Fruit fly (Drosophila melanogaster) whole organism, embryonic: Measurements from ENCODE around the gene Gmap.

Experiments
- BEAF-32 ChIP-seq: fragments of 200-800 bp; sonication (Bioruptor generic); optimal IDR thresholded peaks from 3 replicates; lab custom pipeline; 2017; ENCODE audit warnings: missing biosample characterization, missing genetic modification characterization, mild to moderate bottlenecking, moderate library complexity, missing genetic modification reagents
- Blimp-1 ChIP-seq: fragments of 200-800 bp; sonication (Bioruptor generic); optimal IDR thresholded peaks from 3 replicates; lab custom pipeline; 2018; ENCODE audit warnings: missing biosample characterization, missing genetic modification characterization, mild to moderate bottlenecking, moderate library complexity, missing genetic modification reagents
- CG10979 ChIP-seq: fragments of 200-800 bp; sonication (Bioruptor generic); optimal IDR thresholded peaks from 2 replicates; lab custom pipeline; 2018; ENCODE audit warnings: missing biosample characterization, mild to moderate bottlenecking, missing genetic modification characterization, moderate library complexity
- CG11504 ChIP-seq: fragments of 200-800 bp; sonication (Bioruptor generic); optimal IDR thresholded peaks from 3 replicates; lab custom pipeline; 2019; ENCODE audit warnings: missing biosample characterization, mild to moderate bottlenecking, missing genetic modification characterization, moderate library complexity
- CG12071 ChIP-seq: fragments of 200-800 bp; sonication (Bioruptor generic); optimal IDR thresholded peaks from 3 replicates; lab custom pipeline; 2018; ENCODE audit warnings: missing biosample characterization, mild to moderate bottlenecking, missing genetic modification characterization
- CG12769 ChIP-seq: fragments of 200-800 bp; sonication (Bioruptor generic); optimal IDR thresholded peaks from 2 replicates; lab custom pipeline; 2019; ENCODE audit warnings: missing biosample characterization, mild to moderate bottlenecking, missing genetic modification characterization, moderate library complexity
- CG14860 ChIP-seq: fragments of 200-800 bp; sonication (Bioruptor generic); IDR thresholded peaks from 3 replicates; pipeline ENCODE4 v1.3.6; 2022; ENCODE audit warnings: missing biosample characterization, missing genetic modification characterization; ENCODE audit not compliant: partially characterized antibody
- CG18764 ChIP-seq: fragments of 200-800 bp; sonication (Bioruptor generic); optimal IDR thresholded peaks from 3 replicates; lab custom pipeline; 2016; ENCODE audit warnings: missing biosample characterization, missing genetic modification characterization
- CG2678 ChIP-seq: fragments of 200-800 bp; sonication (Bioruptor generic); optimal IDR thresholded peaks from 3 replicates; lab custom pipeline; 2019; ENCODE audit warnings: missing biosample characterization, mild to moderate bottlenecking, missing genetic modification characterization, moderate library complexity
- CG2712 ChIP-seq: fragments of 200-800 bp; optimal IDR thresholded peaks from 3 replicates; lab custom pipeline; 2019; ENCODE audit warnings: missing biosample characterization, mild to moderate bottlenecking, missing genetic modification characterization, moderate library complexity
- CG3847 ChIP-seq: fragments of 200-800 bp; sonication (Bioruptor generic); IDR thresholded peaks from 2 replicates; pipeline ENCODE4 v1.3.6; 2022; ENCODE audit warnings: missing biosample characterization, missing genetic modification characterization
- CG4360 ChIP-seq: fragments of 200-800 bp; sonication (Bioruptor generic); IDR thresholded peaks from 2 replicates; pipeline ENCODE4 v1.3.6; 2022; ENCODE audit warnings: missing biosample characterization, missing genetic modification characterization
- CG4730 ChIP-seq: fragments of 200-800 bp; sonication (Bioruptor generic); IDR thresholded peaks from 2 replicates; pipeline ENCODE4 v1.3.6; 2022; ENCODE audit warnings: missing biosample characterization, missing genetic modification characterization
- CG5953 ChIP-seq: fragments of 200-800 bp; sonication (Bioruptor generic); IDR thresholded peaks from 2 replicates; pipeline ENCODE4 v1.3.6; 2022; ENCODE audit warnings: missing biosample characterization, missing genetic modification characterization
- CG7839 ChIP-seq: fragments of 200-800 bp; sonication (Bioruptor generic); optimal IDR thresholded peaks from 3 replicates; lab custom pipeline; 2018; ENCODE audit warnings: missing biosample characterization, mild to moderate bottlenecking, missing genetic modification characterization, moderate library complexity
- CG9215 ChIP-seq: fragments of 200-800 bp; sonication (Bioruptor generic); IDR thresholded peaks from 2 replicates; pipeline ENCODE4 v1.3.6; 2022; ENCODE audit warnings: missing biosample characterization, missing genetic modification characterization
- Deaf1 ChIP-seq: fragments of 200-800 bp; optimal IDR thresholded peaks from 3 replicates; lab custom pipeline; 2019; ENCODE audit warnings: missing biosample characterization, mild to moderate bottlenecking, missing genetic modification characterization, moderate library complexity
- ERR ChIP-seq: fragments of 200-800 bp; sonication (Bioruptor generic); optimal IDR thresholded peaks from 2 replicates; lab custom pipeline; 2016; ENCODE audit warnings: missing biosample characterization, missing genetic modification characterization
- Eip74EF ChIP-seq, 2 experiments: fragments of 200-800 bp in 1 of 2; fragments of >200 bp in 1 of 2; sonication (Bioruptor generic) in 1 of 2; optimal IDR thresholded peaks; 2 replicates each; lab custom pipeline; 2017 to 2019; ENCODE audit warnings: missing biosample characterization in 2 of 2, missing genetic modification characterization in 2 of 2, mild to moderate bottlenecking in 1 of 2, moderate library complexity in 1 of 2
- Elba2 ChIP-seq: fragments of 200-800 bp; sonication (Bioruptor generic); optimal IDR thresholded peaks from 3 replicates; lab custom pipeline; 2016; ENCODE audit warnings: missing biosample characterization, missing genetic modification characterization
- HHEX ChIP-seq: fragments of 200-800 bp; sonication (Bioruptor generic); optimal IDR thresholded peaks from 3 replicates; lab custom pipeline; 2017; ENCODE audit warnings: missing biosample characterization, mild to moderate bottlenecking, missing genetic modification characterization, missing genetic modification reagents
- Lim3 ChIP-seq: fragments of 200-800 bp; sonication (Bioruptor generic); IDR thresholded peaks from 2 replicates; pipeline ENCODE4 v1.3.6; 2022; ENCODE audit warnings: missing biosample characterization, missing genetic modification characterization
- Nf-YC ChIP-seq: fragments of 200-800 bp; optimal IDR thresholded peaks from 3 replicates; lab custom pipeline; 2019; ENCODE audit warnings: missing biosample characterization, mild to moderate bottlenecking, missing genetic modification characterization, moderate library complexity
- Optix ChIP-seq: fragments of 200-800 bp; sonication (Bioruptor generic); IDR thresholded peaks from 3 replicates; pipeline ENCODE4 v1.3.6; 2022; ENCODE audit warnings: missing biosample characterization, missing genetic modification characterization
- Vsx1 ChIP-seq: fragments of 200-800 bp; sonication (Bioruptor generic); optimal IDR thresholded peaks from 2 replicates; lab custom pipeline; 2017; ENCODE audit warnings: missing biosample characterization, mild to moderate bottlenecking, missing genetic modification characterization, missing genetic modification reagents
- al ChIP-seq: fragments of 200-800 bp; sonication (Bioruptor generic); IDR thresholded peaks from 2 replicates; pipeline ENCODE4 v1.3.6; 2022; ENCODE audit warnings: missing biosample characterization, missing genetic modification characterization
- ase ChIP-seq: fragments of 200-800 bp; sonication (Bioruptor generic); IDR thresholded peaks from 3 replicates; pipeline ENCODE4 v1.3.6; 2022; ENCODE audit warnings: missing biosample characterization, missing genetic modification characterization
- bcd ChIP-seq: fragments of 200-800 bp; sonication (Bioruptor generic); optimal IDR thresholded peaks from 2 replicates; lab custom pipeline; 2017; ENCODE audit warnings: missing biosample characterization, mild to moderate bottlenecking, missing genetic modification characterization
- cg ChIP-seq: fragments of 200-800 bp; sonication (Bioruptor generic); optimal IDR thresholded peaks from 3 replicates; lab custom pipeline; 2019; ENCODE audit warnings: missing biosample characterization, mild to moderate bottlenecking, missing genetic modification characterization, moderate library complexity
- chn ChIP-seq: fragments of 200-800 bp; sonication (Bioruptor generic); optimal IDR thresholded peaks from 2 replicates; lab custom pipeline; 2016; ENCODE audit warnings: missing biosample characterization, missing genetic modification characterization
- crol ChIP-seq: fragments of 200-800 bp; sonication (Bioruptor generic); IDR thresholded peaks from 2 replicates; pipeline ENCODE4 v1.3.6; 2022; ENCODE audit warnings: missing biosample characterization, missing genetic modification characterization
- eve ChIP-seq, 2 experiments: fragments of >200 bp; optimal IDR thresholded peaks; 2 replicates each; lab custom pipeline; 2017; ENCODE audit warnings: missing biosample characterization in 2 of 2, missing genetic modification characterization in 2 of 2
- gce ChIP-seq: fragments of 200-800 bp; sonication (Bioruptor generic); IDR thresholded peaks from 3 replicates; pipeline ENCODE4 v1.3.6; 2022; ENCODE audit warnings: missing biosample characterization, missing genetic modification characterization
- gem ChIP-seq: fragments of 200-800 bp; sonication (Bioruptor generic); optimal IDR thresholded peaks from 2 replicates; lab custom pipeline; 2019; ENCODE audit warnings: missing biosample characterization, mild to moderate bottlenecking, missing genetic modification characterization, moderate library complexity
- grn ChIP-seq: fragments of 200-800 bp; sonication (Bioruptor generic); optimal IDR thresholded peaks from 3 replicates; lab custom pipeline; 2017; ENCODE audit warnings: missing biosample characterization, missing genetic modification characterization
- hbn ChIP-seq: fragments of 200-800 bp; sonication (Bioruptor generic); IDR thresholded peaks from 2 replicates; pipeline ENCODE4 v1.3.6; 2022; ENCODE audit warnings: missing biosample characterization, missing genetic modification characterization; ENCODE audit not compliant: partially characterized antibody
- klu ChIP-seq: fragments of 200-800 bp; sonication (Bioruptor generic); IDR thresholded peaks from 2 replicates; pipeline ENCODE4 v1.3.6; 2022; ENCODE audit warnings: missing biosample characterization, missing genetic modification characterization
- lab ChIP-seq: fragments of 200-800 bp; sonication (Bioruptor generic); optimal IDR thresholded peaks from 3 replicates; lab custom pipeline; 2017; ENCODE audit warnings: missing biosample characterization, missing genetic modification characterization, mild to moderate bottlenecking, moderate library complexity, missing genetic modification reagents
- lmd ChIP-seq: fragments of 200-800 bp; sonication (Bioruptor generic); IDR thresholded peaks from 2 replicates; pipeline ENCODE4 v1.3.6; 2022; ENCODE audit warnings: missing biosample characterization, missing genetic modification characterization
- lola ChIP-seq, 3 experiments: fragments of >200 bp in 2 of 3; fragments of 200-800 bp in 1 of 3; sonication (Bioruptor generic) in 1 of 3; optimal IDR thresholded peaks; 2 replicates each; lab custom pipeline; 2017 to 2019; ENCODE audit warnings: missing biosample characterization in 3 of 3, missing genetic modification characterization in 3 of 3, mild to moderate bottlenecking in 1 of 3, moderate library complexity in 1 of 3
- maf-S ChIP-seq: fragments of 200-800 bp; sonication (Bioruptor generic); optimal IDR thresholded peaks from 2 replicates; lab custom pipeline; 2016; ENCODE audit warnings: missing biosample characterization, missing genetic modification characterization
- nmo ChIP-seq: fragments of 200-800 bp; sonication (Bioruptor generic); optimal IDR thresholded peaks from 2 replicates; lab custom pipeline; 2018; ENCODE audit warnings: missing biosample characterization, mild to moderate bottlenecking, missing genetic modification characterization, moderate library complexity
- nom ChIP-seq: fragments of 200-800 bp; sonication (Bioruptor generic); optimal IDR thresholded peaks from 2 replicates; lab custom pipeline; 2017; ENCODE audit warnings: missing biosample characterization, missing genetic modification characterization, mild to moderate bottlenecking, moderate library complexity, missing genetic modification reagents
- oc ChIP-seq: fragments of 200-800 bp; sonication (Bioruptor generic); optimal IDR thresholded peaks from 2 replicates; lab custom pipeline; 2018; ENCODE audit warnings: missing biosample characterization, mild to moderate bottlenecking, missing genetic modification characterization, moderate library complexity
- phol ChIP-seq: fragments of 200-800 bp; sonication (Bioruptor generic); optimal IDR thresholded peaks from 3 replicates; lab custom pipeline; 2018; ENCODE audit warnings: missing biosample characterization, mild to moderate bottlenecking, missing genetic modification characterization, moderate library complexity
- sima ChIP-seq: fragments of 200-800 bp; sonication (Bioruptor generic); optimal IDR thresholded peaks from 2 replicates; lab custom pipeline; 2016; ENCODE audit warnings: missing biosample characterization, missing genetic modification characterization
- twi ChIP-seq: fragments of 200-800 bp; optimal IDR thresholded peaks from 2 replicates; lab custom pipeline; 2019; ENCODE audit warnings: missing biosample characterization, mild to moderate bottlenecking, missing genetic modification characterization, moderate library complexity

Gene Gmap

DNA sequence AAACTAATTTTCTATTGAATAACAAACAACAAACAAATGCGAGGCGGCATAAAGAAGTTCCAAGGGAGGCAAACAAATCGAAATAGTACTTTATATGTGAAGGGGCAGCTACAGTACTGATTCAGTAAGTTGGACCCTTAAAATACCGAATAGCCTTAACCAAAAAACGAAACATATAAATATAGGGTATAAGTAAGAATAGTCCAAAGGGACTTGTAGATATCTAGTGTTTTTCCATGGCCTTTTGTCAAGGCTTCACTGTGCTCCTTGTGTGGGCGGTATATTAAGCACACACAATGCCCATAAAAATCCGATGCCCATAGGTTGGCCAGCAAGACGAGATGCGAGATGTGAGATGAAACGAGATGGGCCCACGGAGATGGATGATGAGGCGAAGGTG is 45.3 kb downstream of the Gmap start (continued):
- TF ChIP-seq CG2678, result peak; percentile 62
- TF ChIP-seq CG9215 (GFP tag; lab: Robert Waterston, UW), result peak; percentile 62; the same call in 1 of the 2 replicates
- peak; percentile 17 for TF ChIP-seq CG12071 (GFP tag; lab: Kevin White, UChicago)
- no peak for TF ChIP-seq maf-S (GFP tag; lab: Kevin White, UChicago)
- 0 out of 2 replicates have a peak, but pooled peaks have one; percentile 23 for TF ChIP-seq CG4730 (GFP tag; lab: Robert Waterston, UW)
- TF ChIP-seq Eip74EF (GFP tag; optimal IDR thresholded peaks at IDR 0.05; lab: Kevin White, UChicago), result no peak
- peak; percentile 62 for TF ChIP-seq lmd (GFP tag; lab: Robert Waterston, UW)
- TF ChIP-seq, all 482 proteins: peak for 136

dm6 chrX:15539856-15540488 is 53.2 kb downstream of the Gmap start:
- TF ChIP-seq ase (GFP tag; lab: Robert Waterston, UW), result no peak
- TF ChIP-seq Deaf1, result no peak
- peak; percentile 40 for TF ChIP-seq CG7839 (tag; lab: Kevin White, UChicago)
- peak; percentile 21 for TF ChIP-seq grn
- no peak for TF ChIP-seq HHEX (GFP tag; lab: Kevin White, UChicago)
- no peak for TF ChIP-seq nom (GFP tag; lab: Kevin White, UChicago)
- peak; percentile 25 for TF ChIP-seq Blimp-1
- no peak for TF ChIP-seq oc (tag; lab: Kevin White, UChicago)
- peak; percentile 9 for TF ChIP-seq CG2678
- no peak for TF ChIP-seq CG5953 (GFP tag; lab: Robert Waterston, UW)
- no peak for TF ChIP-seq al (GFP tag; lab: Robert Waterston, UW)
- no peak for TF ChIP-seq CG14860
- TF ChIP-seq gce (GFP tag; lab: Robert Waterston, UW), result no peak
- TF ChIP-seq ERR (GFP tag; lab: Kevin White, UChicago), result no peak
- no peak for TF ChIP-seq CG3847
- TF ChIP-seq Vsx1 (GFP tag; lab: Kevin White, UChicago), result no peak
- peak; percentile 11 for TF ChIP-seq CG10979
- TF ChIP-seq nmo (GFP tag; lab: Kevin White, UChicago), result peak; percentile 24
- peak; percentile 41 for TF ChIP-seq lab (GFP tag; lab: Kevin White, UChicago)
- no peak for TF ChIP-seq cg (GFP tag; lab: Kevin White, UChicago)
- no peak for TF ChIP-seq Nf-YC (tag; lab: Kevin White, UChicago)
- TF ChIP-seq BEAF-32 (GFP tag; lab: Kevin White, UChicago), result no peak
- TF ChIP-seq hbn (GFP tag; lab: Robert Waterston, UW), result no peak
- TF ChIP-seq CG4360 (GFP tag; lab: Robert Waterston, UW), result no peak
- TF ChIP-seq gem (tag; lab: Kevin White, UChicago), result peak; percentile 29
- no peak for TF ChIP-seq CG12769 (tag; lab: Kevin White, UChicago)
- TF ChIP-seq CG2712 (tag; lab: Kevin White, UChicago), result peak; percentile 13
- no peak for TF ChIP-seq Lim3 (GFP tag; lab: Robert Waterston, UW)
- TF ChIP-seq klu (GFP tag; lab: Robert Waterston, UW), result no peak
- TF ChIP-seq chn (GFP tag; lab: Kevin White, UChicago), result no peak
- peak; percentile 49 for TF ChIP-seq twi
- TF ChIP-seq lola (GFP tag; optimal IDR thresholded peaks at IDR 0.05; lab: Kevin White, UChicago), result peak in 1 of 3 experiments; percentile 7
- no peak for TF ChIP-seq bcd
- no peak for TF ChIP-seq eve (GFP tag; optimal IDR thresholded peaks at IDR 0.05; lab: Kevin White, UChicago)
- no peak for TF ChIP-seq Elba2 (GFP tag; lab: Kevin White, UChicago)
- no peak for TF ChIP-seq sima (GFP tag; lab: Kevin White, UChicago)
- TF ChIP-seq crol, result peak; percentile 76
- TF ChIP-seq Optix (GFP tag; lab: Robert Waterston, UW), result no peak
- TF ChIP-seq phol (tag; lab: Kevin White, UChicago), result peak; percentile 11
- peak; percentile 21 for TF ChIP-seq CG11504 (tag; lab: Kevin White, UChicago)
- TF ChIP-seq CG18764 (GFP tag; lab: Kevin White, UChicago), result no peak
